Fruit fly (Drosophila melanogaster) whole organism: ENCODE data around the gene CG32988.

Experiments
- CG8478 ChIP-seq: fragments of >200 bp; optimal IDR thresholded peaks from 2 replicates; lab custom pipeline; 2018; ENCODE audit warnings: inconsistent platforms
- Dll ChIP-seq: fragments of >200 bp; optimal IDR thresholded peaks from 2 replicates; lab custom pipeline; 2017
- EcR ChIP-seq, 2 experiments: fragments of >200 bp; optimal IDR thresholded peaks; 2 replicates each; lab custom pipeline; 2017; ENCODE audit warnings: missing biosample characterization in 2 of 2, missing genetic modification characterization in 2 of 2, missing genetic modification reagents in 2 of 2
- pan ChIP-seq: fragments of >200 bp; optimal IDR thresholded peaks from 2 replicates; lab custom pipeline; 2017
- usp ChIP-seq: fragments of >200 bp; optimal IDR thresholded peaks from 2 replicates; lab custom pipeline; 2017; ENCODE audit warnings: missing biosample characterization, missing genetic modification characterization, mixed read lengths

DNA sequence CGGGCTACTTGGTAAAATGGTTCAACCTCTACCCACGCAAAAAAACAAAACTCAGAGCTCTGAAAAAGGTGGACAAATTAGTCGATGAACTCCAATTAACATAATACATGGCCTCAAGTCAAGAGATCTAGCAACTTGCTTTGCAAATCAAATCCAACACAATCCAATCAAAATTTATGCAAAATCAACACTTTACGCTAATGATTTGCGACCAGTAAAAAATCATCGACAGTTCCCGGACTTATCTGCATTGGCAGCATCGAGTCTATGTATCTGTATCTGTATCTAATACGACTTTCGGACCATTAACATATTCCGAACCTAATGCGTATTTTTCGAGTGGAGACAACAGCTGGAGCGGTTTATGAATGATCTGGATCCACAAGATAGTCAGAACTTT lies 13.6 kb upstream of the CG32988 start:
- no peak for TF ChIP-seq EcR (GFP tag; optimal IDR thresholded peaks at IDR 0.05; lab: Kevin White, UChicago)
- TF ChIP-seq CG8478 (lab: Kevin White, UChicago) = no peak
- TF ChIP-seq Dll = no peak
- TF ChIP-seq usp = no peak
- no peak for TF ChIP-seq pan (lab: Kevin White, UChicago)
